Fruit fly (Drosophila melanogaster): Measurements from ENCODE around the gene CG2680.

The CG2680 gene

dm6 chrX:2732127-2732526, 24.9 kb upstream of the CG2680 start, which contains the start of the genes ttm50 and CG2712 (continued):
- no peak for TF ChIP-seq oc (tag; optimal IDR thresholded peaks at IDR 0.05)
- TF ChIP-seq fd64A (GFP tag; optimal IDR thresholded peaks at IDR 0.05) = no peak
- TF ChIP-seq sens-2 (GFP tag; IDR thresholded peaks at IDR 0.05) = no peak
- TF ChIP-seq NfI (GFP tag; optimal IDR thresholded peaks at IDR 0.05) = peak; percentile 65
- TF ChIP-seq Bdp1 (GFP tag; optimal IDR thresholded peaks at IDR 0.05) = no peak
- TF ChIP-seq sr (GFP tag; IDR thresholded peaks at IDR 0.05) = no peak
- TF ChIP-seq CG9797 (GFP tag; optimal IDR thresholded peaks at IDR 0.05) = peak; percentile 88
- no peak for TF ChIP-seq CG17612 (GFP tag; IDR thresholded peaks at IDR 0.05)
- TF ChIP-seq CG15011 (GFP tag; optimal IDR thresholded peaks at IDR 0.05) = no peak
- TF ChIP-seq ems (GFP tag; optimal IDR thresholded peaks at IDR 0.05) = no peak
- no peak for TF ChIP-seq dati (GFP tag; IDR thresholded peaks at IDR 0.05)
- 0 out of 4 replicates have a peak, but pooled peaks have one; percentile 14 for TF ChIP-seq Dll (GFP tag; IDR thresholded peaks at IDR 0.05; ENCODE audit: partially characterized antibody)
- TF ChIP-seq tin (GFP tag; optimal IDR thresholded peaks at IDR 0.05) = peak; percentile 45
- TF ChIP-seq Elba2 (GFP tag; optimal IDR thresholded peaks at IDR 0.05) = no peak
- peak; percentile 21 to 52 for TF ChIP-seq dpn (GFP tag; optimal IDR thresholded peaks at IDR 0.05)
- no peak for TF ChIP-seq Poxn (GFP tag; IDR thresholded peaks at IDR 0.05)
- TF ChIP-seq CG5180 (GFP tag; optimal IDR thresholded peaks at IDR 0.05) = no peak
- no peak for TF ChIP-seq CG10462 (GFP tag; optimal IDR thresholded peaks at IDR 0.05)
- peak; percentile 22; the same call in 2 of the 3 replicates for TF ChIP-seq CG14050 (GFP tag; IDR thresholded peaks at IDR 0.05)
- TF ChIP-seq CG9215 (GFP tag; IDR thresholded peaks at IDR 0.05) = peak; percentile 64
- TF ChIP-seq CG18262 (tag; optimal IDR thresholded peaks at IDR 0.05) = no peak
- no peak for TF ChIP-seq CG10565 (GFP tag; optimal IDR thresholded peaks at IDR 0.05)
- TF ChIP-seq sc (optimal IDR thresholded peaks at IDR 0.05) = no peak
- TF ChIP-seq sc (GFP tag; optimal IDR thresholded peaks at IDR 0.05) = no peak
- TF ChIP-seq H15 (GFP tag; IDR thresholded peaks at IDR 0.05) = no peak
- no peak for TF ChIP-seq unc-4 (GFP tag; IDR thresholded peaks at IDR 0.05; ENCODE audit: partially characterized antibody)
- TF ChIP-seq Meics (GFP tag; optimal IDR thresholded peaks at IDR 0.05) = peak; percentile 68
- TF ChIP-seq Hsf (GFP tag; optimal IDR thresholded peaks at IDR 0.05) = no peak
- TF ChIP-seq unpg (GFP tag; optimal IDR thresholded peaks at IDR 0.05) = no peak
- 0 out of 2 replicates have a peak, but pooled peaks have one; percentile 47 for TF ChIP-seq danr (GFP tag; IDR thresholded peaks at IDR 0.05)
- TF ChIP-seq lbe (GFP tag; optimal IDR thresholded peaks at IDR 0.05) = peak; percentile 13
- peak; percentile 12 for TF ChIP-seq Dp (GFP tag; optimal IDR thresholded peaks at IDR 0.05)
- no peak for TF ChIP-seq CG8765 (GFP tag; IDR thresholded peaks at IDR 0.05)
- TF ChIP-seq Hand (GFP tag; optimal IDR thresholded peaks at IDR 0.05) = no peak
- TF ChIP-seq caup (GFP tag; optimal IDR thresholded peaks at IDR 0.05; ENCODE audit: severe bottlenecking) = peak; percentile 51
- TF ChIP-seq CG2129 (GFP tag; IDR thresholded peaks at IDR 0.05; ENCODE audit: partially characterized antibody) = no peak
- peak; percentile 75 for TF ChIP-seq CG9932 (GFP tag; IDR thresholded peaks at IDR 0.05)
- TF ChIP-seq Fer2 (tag; optimal IDR thresholded peaks at IDR 0.05) = peak; percentile 27
- TF ChIP-seq zen2 (GFP tag; IDR thresholded peaks at IDR 0.05; ENCODE audit: partially characterized antibody) = no peak
- peak; percentile 82 for TF ChIP-seq CoRest (tag; optimal IDR thresholded peaks at IDR 0.05)
- TF ChIP-seq sug (tag; optimal IDR thresholded peaks at IDR 0.05) = peak; percentile 79
- TF ChIP-seq HmgD (GFP tag; optimal IDR thresholded peaks at IDR 0.05) = no peak
- no peak for TF ChIP-seq CG4707 (GFP tag; optimal IDR thresholded peaks at IDR 0.05)
- no peak for TF ChIP-seq mld (GFP tag; IDR thresholded peaks at IDR 0.05; ENCODE audit: partially characterized antibody)
- peak; percentile 57; the same call in 1 of the 2 replicates for TF ChIP-seq ssp (GFP tag; IDR thresholded peaks at IDR 0.05)
- TF ChIP-seq CG4617 (GFP tag; optimal IDR thresholded peaks at IDR 0.05; ENCODE audit: borderline replicate concordance) = peak; percentile 50
- TF ChIP-seq salm (tag; optimal IDR thresholded peaks at IDR 0.05) = no peak
- TF ChIP-seq Drgx (GFP tag; IDR thresholded peaks at IDR 0.05) = no peak
- no peak for TF ChIP-seq gem (tag; optimal IDR thresholded peaks at IDR 0.05)
- peak; percentile 40; the same call in 1 of the 2 replicates for TF ChIP-seq sisA (GFP tag; IDR thresholded peaks at IDR 0.05)
- peak; percentile 59 for TF ChIP-seq CG15696 (tag; optimal IDR thresholded peaks at IDR 0.05)

All from whole organism, embryonic.